Fruit fly (Drosophila melanogaster): ENCODE results near the gene CG17078.
A peak's percentile ranks its signal among the peaks of the same experiment; 100 is the strongest.

Gene CG17078

dm6 chr2L:267441-268089 lies 10.5 kb downstream of the CG17078 start, which contains the start of gene CG17075 (continued):
- TF ChIP-seq pros (GFP tag; optimal IDR thresholded peaks at IDR 0.05) (no peak), row (GFP tag; IDR thresholded peaks at IDR 0.05) (peak; percentile 96), fd64A (GFP tag; optimal IDR thresholded peaks at IDR 0.05) (peak; percentile 77), Taf1 (GFP tag; IDR thresholded peaks at IDR 0.05) (peak; percentile 86), CG4328 (GFP tag; optimal IDR thresholded peaks at IDR 0.05) (peak; percentile 81), CG17802 (tag; optimal IDR thresholded peaks at IDR 0.05) (peak; percentile 59), al (GFP tag; IDR thresholded peaks at IDR 0.05) (peak; percentile 91), CG4820 (GFP tag; optimal IDR thresholded peaks at IDR 0.05) (peak; percentile 89), CG13424 (tag; optimal IDR thresholded peaks at IDR 0.05) (peak; percentile 95), pho (GFP tag; optimal IDR thresholded peaks at IDR 0.05) (peak; percentile 86), aop (GFP tag; IDR thresholded peaks at IDR 0.05) (peak; percentile 83; the same call in 1 of the 2 replicates), CG43689 (GFP tag; IDR thresholded peaks at IDR 0.05) (peak; percentile 89), ato (GFP tag; IDR thresholded peaks at IDR 0.05; ENCODE audit: partially characterized antibody) (no peak), CG13287 (GFP tag; IDR thresholded peaks at IDR 0.05; ENCODE audit: partially characterized antibody) (peak; percentile 20; the same call in 1 of the 2 replicates), Mes4 (GFP tag; optimal IDR thresholded peaks at IDR 0.05) (peak; percentile 37), bab2 (GFP tag; optimal IDR thresholded peaks at IDR 0.05) (peak; percentile 71), Hr51 (GFP tag; optimal IDR thresholded peaks at IDR 0.05) (peak; percentile 75 to 96), fru (optimal IDR thresholded peaks at IDR 0.05) (no peak), CG11398 (GFP tag; optimal IDR thresholded peaks at IDR 0.05) (peak; percentile 70), D19B (GFP tag; optimal IDR thresholded peaks at IDR 0.05) (peak; percentile 85), Xrp1 (GFP tag; IDR thresholded peaks at IDR 0.05) (peak; percentile 94), CG6254 (GFP tag; optimal IDR thresholded peaks at IDR 0.05) (peak; percentile 85), CG4707 (GFP tag; optimal IDR thresholded peaks at IDR 0.05) (peak; percentile 79), CG6175 (GFP tag; IDR thresholded peaks at IDR 0.05) (peak; percentile 89), tna (GFP tag; IDR thresholded peaks at IDR 0.05; ENCODE audit: partially characterized antibody) (no peak), Dip2 (GFP tag; IDR thresholded peaks at IDR 0.05) (no peak; the same call in 1 of the 2 replicates), CG18764 (GFP tag; optimal IDR thresholded peaks at IDR 0.05) (peak; percentile 88), emc (GFP tag; optimal IDR thresholded peaks at IDR 0.05) (peak; percentile 62), cato (GFP tag; optimal IDR thresholded peaks at IDR 0.05; ENCODE audit: borderline replicate concordance) (peak; percentile 88), tio (GFP tag; optimal IDR thresholded peaks at IDR 0.05) (peak; percentile 89), sob (GFP tag; IDR thresholded peaks at IDR 0.05) (peak; percentile 97), vnd (GFP tag; IDR thresholded peaks at IDR 0.05; ENCODE audit: partially characterized antibody) (no peak), mirr (GFP tag; optimal IDR thresholded peaks at IDR 0.05) (peak; percentile 19), Tbp (GFP tag; optimal IDR thresholded peaks at IDR 0.05) (no peak), Scr (GFP tag; IDR thresholded peaks at IDR 0.05; ENCODE audit: partially characterized antibody) (no peak), ap (GFP tag; IDR thresholded peaks at IDR 0.05) (peak; percentile 96), ranshi (GFP tag; IDR thresholded peaks at IDR 0.05) (peak; percentile 96)

dm6 chr2L:252174-252573 lies 25.9 kb downstream of the CG17078 start, which contains the start of gene Rpp30:
TSS of gene Rpp30 (minus strand) at chr2L:252373.
- TF ChIP-seq bbx (GFP tag; IDR thresholded peaks at IDR 0.05; ENCODE audit: partially characterized antibody) (peak; percentile 14; the same call in 1 of the 2 replicates), CG3995 (GFP tag; optimal IDR thresholded peaks at IDR 0.05) (no peak), ato (GFP tag; IDR thresholded peaks at IDR 0.05; ENCODE audit: partially characterized antibody) (0 out of 2 replicates have a peak, but pooled peaks have one; percentile 20), bsh (GFP tag; optimal IDR thresholded peaks at IDR 0.05) (no peak), ara (GFP tag; IDR thresholded peaks at IDR 0.05) (no peak), CG10366 (GFP tag; IDR thresholded peaks at IDR 0.05) (no peak), CG34422 (GFP tag; IDR thresholded peaks at IDR 0.05) (peak; percentile 53; the same call in 1 of the 3 replicates), bab2 (GFP tag; optimal IDR thresholded peaks at IDR 0.05) (no peak), CG9437 (GFP tag; optimal IDR thresholded peaks at IDR 0.05) (no peak), scrt (GFP tag; optimal IDR thresholded peaks at IDR 0.05) (peak; percentile 95), hkb (optimal IDR thresholded peaks at IDR 0.05) (peak; percentile 56), hkb (GFP tag; IDR thresholded peaks at IDR 0.05) (no peak), Atf6 (GFP tag; IDR thresholded peaks at IDR 0.05) (no peak), dm (GFP tag; optimal IDR thresholded peaks at IDR 0.05) (peak; percentile 89), CG13296 (GFP tag; optimal IDR thresholded peaks at IDR 0.05) (no peak), Sry-δ (GFP tag; optimal IDR thresholded peaks at IDR 0.05) (peak; percentile 32), Atf3 (GFP tag; optimal IDR thresholded peaks at IDR 0.05) (no peak)
